Worm (Caenorhabditis elegans) whole organism, L4/young adult: ENCODE data around the gene dhs-19.

Experiments used
- W03F9.2 ChIP-seq: fragments of 150-350 bp; optimal IDR thresholded peaks from 2 replicates; lab custom pipeline; 2014; ENCODE audit warnings: missing biosample characterization, missing genetic modification characterization
- him-1 ChIP-seq: sonication (generic microtip); optimal IDR thresholded peaks from 2 replicates; lab custom pipeline; 2016; ENCODE audit warnings: missing genotype, missing genetic modification reagents, missing genetic modification characterization, missing compliant biosample characterization

DNA sequence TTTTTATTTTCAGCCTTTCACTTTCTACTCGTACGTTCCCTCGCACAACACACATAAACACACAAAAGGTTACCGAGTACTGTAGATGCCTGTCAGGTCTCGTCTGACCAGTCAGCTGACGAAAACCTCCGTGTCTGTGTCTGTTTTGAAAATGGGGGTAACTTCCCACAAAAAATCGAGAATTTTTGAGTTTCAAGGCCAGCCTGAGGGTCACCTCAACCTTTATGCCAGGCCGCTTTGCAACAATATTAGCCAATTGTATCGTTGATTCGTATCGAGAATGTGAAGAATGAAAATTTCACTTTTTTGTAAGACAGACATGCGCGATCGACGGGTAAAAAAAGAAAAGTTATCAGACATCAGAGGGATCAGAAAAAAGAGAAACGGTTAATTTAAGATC, 40.8 kb upstream of the dhs-19 start:
- TF ChIP-seq him-1 (tag; lab: Kevin White, UChicago) (no peak), W03F9.2 (tag; lab: Kevin White, UChicago) (no peak)
